Fruit fly (Drosophila melanogaster) whole organism, embryonic: ENCODE measurements around the gene ImpE3.

Experiments
- Atf-2 ChIP-seq: fragments of 200-800 bp; sonication (Bioruptor generic); optimal IDR thresholded peaks from 2 replicates; lab custom pipeline; 2016; ENCODE audit warnings: missing biosample characterization, missing genetic modification characterization
- B-H1 ChIP-seq: fragments of 200-800 bp; sonication (Bioruptor generic); IDR thresholded peaks from 3 replicates; pipeline ENCODE4 v1.3.6; 2022; ENCODE audit warnings: missing biosample characterization, missing genetic modification characterization
- CG1024 ChIP-seq: fragments of 200-800 bp; sonication (Bioruptor generic); IDR thresholded peaks from 2 replicates; pipeline ENCODE4 v1.3.6; 2022; ENCODE audit warnings: missing biosample characterization, missing genetic modification characterization
- CG10366 ChIP-seq: fragments of 200-800 bp; sonication (Bioruptor generic); IDR thresholded peaks from 2 replicates; pipeline ENCODE4 v1.3.6; 2022; ENCODE audit warnings: missing biosample characterization, missing genetic modification characterization
- CG15011 ChIP-seq: fragments of 200-800 bp; sonication (Bioruptor generic); optimal IDR thresholded peaks from 3 replicates; lab custom pipeline; 2018; ENCODE audit warnings: missing biosample characterization, mild to moderate bottlenecking, missing genetic modification characterization
- CG1832 ChIP-seq: fragments of 200-800 bp; sonication (Bioruptor generic); optimal IDR thresholded peaks from 2 replicates; lab custom pipeline; 2017; ENCODE audit warnings: missing biosample characterization, mild to moderate bottlenecking, missing genetic modification characterization, inconsistent platforms
- CG2202 ChIP-seq: fragments of 200-800 bp; sonication (Bioruptor generic); optimal IDR thresholded peaks from 2 replicates; lab custom pipeline; 2018; ENCODE audit warnings: missing biosample characterization, mild to moderate bottlenecking, missing genetic modification characterization
- CG2712 ChIP-seq: fragments of 200-800 bp; optimal IDR thresholded peaks from 3 replicates; lab custom pipeline; 2019; ENCODE audit warnings: missing biosample characterization, mild to moderate bottlenecking, missing genetic modification characterization, moderate library complexity
- CG33213 ChIP-seq: fragments of 200-800 bp; sonication (Bioruptor generic); optimal IDR thresholded peaks from 3 replicates; lab custom pipeline; 2016; ENCODE audit warnings: missing biosample characterization, missing genetic modification characterization
- CG3407 ChIP-seq: fragments of 200-800 bp; sonication (Bioruptor generic); optimal IDR thresholded peaks from 2 replicates; lab custom pipeline; 2018; ENCODE audit warnings: missing biosample characterization, mild to moderate bottlenecking, missing genetic modification characterization
- CG34376 ChIP-seq: fragments of 200-800 bp; sonication (Bioruptor generic); optimal IDR thresholded peaks from 2 replicates; lab custom pipeline; 2018; ENCODE audit warnings: missing biosample characterization, mild to moderate bottlenecking, missing genetic modification characterization
- CG42726 ChIP-seq: fragments of 200-800 bp; sonication (Bioruptor generic); IDR thresholded peaks from 2 replicates; pipeline ENCODE4 v1.3.6; 2022; ENCODE audit warnings: missing biosample characterization, missing genetic modification characterization; ENCODE audit not compliant: partially characterized antibody
- CG4282 ChIP-seq: fragments of 200-800 bp; sonication (Bioruptor generic); optimal IDR thresholded peaks from 2 replicates; lab custom pipeline; 2016; ENCODE audit warnings: missing biosample characterization, missing genetic modification characterization
- CG5953 ChIP-seq: fragments of 200-800 bp; sonication (Bioruptor generic); IDR thresholded peaks from 2 replicates; pipeline ENCODE4 v1.3.6; 2022; ENCODE audit warnings: missing biosample characterization, missing genetic modification characterization
- CG7928 ChIP-seq: fragments of 200-800 bp; sonication (Bioruptor generic); optimal IDR thresholded peaks from 2 replicates; lab custom pipeline; 2017; ENCODE audit warnings: missing biosample characterization, mild to moderate bottlenecking, missing genetic modification characterization
- CG9797 ChIP-seq: fragments of 200-800 bp; sonication (Bioruptor generic); optimal IDR thresholded peaks from 3 replicates; lab custom pipeline; 2018; ENCODE audit warnings: missing biosample characterization, mild to moderate bottlenecking, missing genetic modification characterization
- CG9817 ChIP-seq: fragments of 200-800 bp; sonication (Bioruptor generic); optimal IDR thresholded peaks from 2 replicates; lab custom pipeline; 2018; ENCODE audit warnings: missing biosample characterization, mild to moderate bottlenecking, missing genetic modification characterization, moderate library complexity
- Dad ChIP-seq: fragments of 200-800 bp; sonication (Bioruptor generic); optimal IDR thresholded peaks from 3 replicates; lab custom pipeline; 2016; ENCODE audit warnings: missing biosample characterization, missing genetic modification characterization
- Dfd ChIP-seq, 2 experiments: fragments of >200 bp; optimal IDR thresholded peaks; 2 replicates each; lab custom pipeline; 2017; ENCODE audit warnings: missing biosample characterization in 2 of 2, missing genetic modification characterization in 2 of 2
- Doc2 ChIP-seq: fragments of 200-800 bp; sonication (Bioruptor generic); IDR thresholded peaks from 2 replicates; pipeline ENCODE4 v1.3.6; 2022; ENCODE audit warnings: missing biosample characterization, missing genetic modification characterization
- Ets65A ChIP-seq: fragments of 200-800 bp; sonication (Bioruptor generic); peaks from one replicate; lab custom pipeline; 2016; ENCODE audit warnings: missing biosample characterization, missing genetic modification characterization
- Fer2 ChIP-seq: fragments of 200-800 bp; sonication (Bioruptor generic); optimal IDR thresholded peaks from 2 replicates; lab custom pipeline; 2018; ENCODE audit warnings: missing biosample characterization, mild to moderate bottlenecking, missing genetic modification characterization, moderate library complexity
- Gug ChIP-seq: fragments of 200-800 bp; sonication (Bioruptor generic); IDR thresholded peaks from 4 replicates; pipeline ENCODE4 v1.3.6; 2022; ENCODE audit warnings: missing biosample characterization, missing genetic modification characterization
- Max ChIP-seq: fragments of 200-800 bp; sonication (Bioruptor generic); optimal IDR thresholded peaks from 2 replicates; lab custom pipeline; 2016; ENCODE audit warnings: missing biosample characterization, mild to moderate bottlenecking, missing genetic modification characterization
- Neu2 ChIP-seq: fragments of 200-800 bp; sonication (Bioruptor generic); optimal IDR thresholded peaks from 3 replicates; lab custom pipeline; 2016; ENCODE audit warnings: missing biosample characterization, missing genetic modification characterization, borderline replicate concordance
- Nf-YB ChIP-seq: fragments of 200-800 bp; sonication (Bioruptor generic); optimal IDR thresholded peaks from 3 replicates; lab custom pipeline; 2019; ENCODE audit warnings: missing biosample characterization, mild to moderate bottlenecking, missing genetic modification characterization, moderate library complexity
- Stat92E ChIP-seq, 3 experiments: fragments of >200 bp in 2 of 3; fragments of 200-800 bp in 1 of 3; sonication (Bioruptor generic) in 1 of 3; optimal IDR thresholded peaks; 2 replicates each; lab custom pipeline; 2017 to 2019; ENCODE audit warnings: missing biosample characterization in 3 of 3, missing genetic modification characterization in 3 of 3, mild to moderate bottlenecking in 1 of 3, moderate library complexity in 1 of 3
- aop ChIP-seq: fragments of 200-800 bp; sonication (Bioruptor generic); IDR thresholded peaks from 2 replicates; pipeline ENCODE4 v1.3.6; 2022; ENCODE audit warnings: missing biosample characterization, missing genetic modification characterization
- br ChIP-seq: fragments of >200 bp; optimal IDR thresholded peaks from 2 replicates; lab custom pipeline; 2017
- chinmo ChIP-seq: fragments of 200-800 bp; sonication (Bioruptor generic); IDR thresholded peaks from 4 replicates; pipeline ENCODE4 v1.3.6; 2022; ENCODE audit warnings: missing biosample characterization, missing genetic modification characterization; ENCODE audit not compliant: partially characterized antibody
- ci ChIP-seq: fragments of 200-800 bp; sonication (Bioruptor generic); IDR thresholded peaks from 3 replicates; pipeline ENCODE4 v1.3.6; 2022; ENCODE audit warnings: missing biosample characterization, missing genetic modification characterization
- dm ChIP-seq: fragments of 200-800 bp; sonication (Bioruptor generic); optimal IDR thresholded peaks from 3 replicates; lab custom pipeline; 2016; ENCODE audit warnings: missing biosample characterization, missing genetic modification characterization
- dysf ChIP-seq: fragments of 200-800 bp; sonication (Bioruptor generic); IDR thresholded peaks from 3 replicates; pipeline ENCODE4 v1.3.6; 2022; ENCODE audit warnings: missing biosample characterization, missing genetic modification characterization
- eyg ChIP-seq: fragments of 200-800 bp; sonication (Bioruptor generic); optimal IDR thresholded peaks from 3 replicates; lab custom pipeline; 2016; ENCODE audit warnings: missing biosample characterization, missing genetic modification characterization
- gcm ChIP-seq: fragments of 200-800 bp; sonication (Bioruptor generic); optimal IDR thresholded peaks from 2 replicates; lab custom pipeline; 2019; ENCODE audit warnings: missing biosample characterization, mild to moderate bottlenecking, missing genetic modification characterization, moderate library complexity
- hb ChIP-seq: fragments of 200-800 bp; sonication (Bioruptor generic); IDR thresholded peaks from 3 replicates; pipeline ENCODE4 v1.3.6; 2022; ENCODE audit warnings: missing biosample characterization, missing genetic modification characterization; ENCODE audit not compliant: partially characterized antibody
- kah ChIP-seq: fragments of 200-800 bp; sonication (Bioruptor generic); optimal IDR thresholded peaks from 2 replicates; lab custom pipeline; 2018; ENCODE audit warnings: missing biosample characterization, mild to moderate bottlenecking, missing genetic modification characterization
- klu ChIP-seq: fragments of 200-800 bp; sonication (Bioruptor generic); IDR thresholded peaks from 2 replicates; pipeline ENCODE4 v1.3.6; 2022; ENCODE audit warnings: missing biosample characterization, missing genetic modification characterization
- mam ChIP-seq: fragments of 200-800 bp; sonication (Bioruptor generic); optimal IDR thresholded peaks from 3 replicates; lab custom pipeline; 2016; ENCODE audit warnings: missing biosample characterization, missing genetic modification characterization
- nerfin-2 ChIP-seq: fragments of 200-800 bp; sonication (Bioruptor generic); IDR thresholded peaks from 2 replicates; pipeline ENCODE4 v1.3.6; 2022; ENCODE audit warnings: missing biosample characterization, missing genetic modification characterization; ENCODE audit not compliant: partially characterized antibody
- org-1 ChIP-seq: fragments of 200-800 bp; sonication (Bioruptor generic); optimal IDR thresholded peaks from 2 replicates; lab custom pipeline; 2017; ENCODE audit warnings: missing biosample characterization, missing genetic modification characterization
- otp ChIP-seq: fragments of 200-800 bp; sonication (Bioruptor generic); IDR thresholded peaks from 3 replicates; pipeline ENCODE4, ENCODE4 v1.3.6; 2022; ENCODE audit warnings: missing biosample characterization, missing genetic modification characterization
- pnt ChIP-seq: fragments of 200-800 bp; sonication (Bioruptor generic); optimal IDR thresholded peaks from 3 replicates; lab custom pipeline; 2016; ENCODE audit warnings: missing biosample characterization, missing genetic modification characterization
- prd ChIP-seq, 3 experiments: fragments of >200 bp in 2 of 3; fragments of 200-800 bp in 1 of 3; sonication (Bioruptor generic) in 1 of 3; optimal IDR thresholded peaks in 2 of 3; IDR thresholded peaks in 1 of 3; 2 replicates in 2 of 3; 3 replicates in 1 of 3; pipeline versions ENCODE4 v1.3.6 to Lab custom; 2017 to 2022; ENCODE audit warnings: missing biosample characterization in 1 of 3, missing genetic modification characterization in 1 of 3
- rib ChIP-seq: fragments of 200-800 bp; sonication (Bioruptor generic); IDR thresholded peaks from 2 replicates; pipeline ENCODE4 v1.3.6; 2022; ENCODE audit warnings: missing biosample characterization, missing genetic modification characterization
- slbo ChIP-seq: fragments of 200-800 bp; sonication (Bioruptor generic); IDR thresholded peaks from 2 replicates; pipeline ENCODE4 v1.3.6; 2022; ENCODE audit warnings: missing biosample characterization, missing genetic modification characterization
- tio ChIP-seq: fragments of 200-800 bp; sonication (Bioruptor generic); optimal IDR thresholded peaks from 2 replicates; lab custom pipeline; 2017; ENCODE audit warnings: missing biosample characterization, missing genetic modification characterization, inconsistent platforms
- wor ChIP-seq: fragments of 200-800 bp; sonication (Bioruptor generic); IDR thresholded peaks from 2 replicates; pipeline ENCODE4 v1.3.6; 2022; ENCODE audit warnings: missing biosample characterization, missing genetic modification characterization

ImpE3 gene

dm6 chr3R:8013121-8014009 is 16.0 kb downstream of the ImpE3 start, which contains the start of the genes CG10435 and Pbp95 (continued):
- no peak for TF ChIP-seq CG15011 (GFP tag; lab: Kevin White, UChicago)
- TF ChIP-seq CG2202 (tag; lab: Kevin White, UChicago): no peak
- TF ChIP-seq Dfd (GFP tag; optimal IDR thresholded peaks at IDR 0.05; lab: Kevin White, UChicago): no peak
- TF ChIP-seq ci: peak; percentile 68
- no peak for TF ChIP-seq Doc2 (GFP tag; lab: Robert Waterston, UW)
- TF ChIP-seq Neu2 (GFP tag; lab: Kevin White, UChicago): no peak
- no peak for TF ChIP-seq tio (GFP tag; lab: Kevin White, UChicago)
- TF ChIP-seq eyg (GFP tag; lab: Kevin White, UChicago): no peak
- no peak for TF ChIP-seq org-1 (GFP tag; lab: Kevin White, UChicago)
- no peak; the same call in 2 of the 3 replicates for TF ChIP-seq dysf (GFP tag; lab: Robert Waterston, UW)
- TF ChIP-seq gcm (GFP tag; lab: Kevin White, UChicago): no peak
- TF ChIP-seq Atf-2 (GFP tag; lab: Kevin White, UChicago): peak; percentile 45
- no peak for TF ChIP-seq Nf-YB (GFP tag; lab: Kevin White, UChicago)
- no peak for TF ChIP-seq klu
- peak; percentile 59 for TF ChIP-seq Max
- TF ChIP-seq Gug: peak; percentile 70; the same call in 2 of the 4 replicates
- TF ChIP-seq CG9817: peak; percentile 42
- 0 out of 2 replicates have a peak, but pooled peaks have one; percentile 32 for TF ChIP-seq nerfin-2
- TF ChIP-seq B-H1 (GFP tag; lab: Robert Waterston, UW): peak; percentile 37; the same call in 2 of the 3 replicates
- TF ChIP-seq CG5953: 0 out of 2 replicates have a peak, but pooled peaks have one; percentile 33
- TF ChIP-seq Dad (GFP tag; lab: Kevin White, UChicago): peak; percentile 46
- peak; percentile 58 for TF ChIP-seq CG2712 (tag; lab: Kevin White, UChicago)
- TF ChIP-seq mam (GFP tag; lab: Kevin White, UChicago): peak; percentile 82
- no peak for TF ChIP-seq Fer2
- no peak for TF ChIP-seq Stat92E (GFP tag; optimal IDR thresholded peaks at IDR 0.05; lab: Kevin White, UChicago)
- TF ChIP-seq CG34376: no peak
- TF ChIP-seq CG1832 (GFP tag; lab: Kevin White, UChicago): no peak
- no peak for TF ChIP-seq aop
- no peak for TF ChIP-seq CG3407 (GFP tag; lab: Kevin White, UChicago)
- peak; percentile 70 for TF ChIP-seq Ets65A (GFP tag; lab: Kevin White, UChicago)
- TF ChIP-seq CG10366 (GFP tag; lab: Robert Waterston, UW): peak; percentile 30
- no peak for TF ChIP-seq wor (GFP tag; lab: Robert Waterston, UW)
- TF ChIP-seq dm (GFP tag; lab: Kevin White, UChicago): peak; percentile 28
- TF ChIP-seq prd (optimal IDR thresholded peaks at IDR 0.05; lab: Kevin White, UChicago): no peak
- peak; percentile 39; the same call in 1 of the 3 replicates for TF ChIP-seq prd (GFP tag; IDR thresholded peaks at IDR 0.05; lab: Robert Waterston, UW)
- peak; percentile 1 for TF ChIP-seq pnt (GFP tag; lab: Kevin White, UChicago)
- 0 out of 4 replicates have a peak, but pooled peaks have one; percentile 48 for TF ChIP-seq chinmo (GFP tag; lab: Robert Waterston, UW)
- TF ChIP-seq CG4282 (GFP tag; lab: Kevin White, UChicago): no peak
- TF ChIP-seq slbo (GFP tag; lab: Robert Waterston, UW): peak; percentile 78
- TF ChIP-seq CG7928 (GFP tag; lab: Kevin White, UChicago): no peak
- no peak for TF ChIP-seq CG42726 (GFP tag; lab: Robert Waterston, UW)
- TF ChIP-seq rib (GFP tag; lab: Robert Waterston, UW): peak; percentile 76
- TF ChIP-seq CG9797 (GFP tag; lab: Kevin White, UChicago): no peak
- no peak for TF ChIP-seq kah (GFP tag; lab: Kevin White, UChicago)
- peak; percentile 50; the same call in 1 of the 3 replicates for TF ChIP-seq otp (GFP tag; lab: Robert Waterston, UW)
- 0 out of 2 replicates have a peak, but pooled peaks have one; percentile 39 for TF ChIP-seq CG1024
- peak; percentile 31 for TF ChIP-seq CG33213
- TF ChIP-seq hb (GFP tag; lab: Robert Waterston, UW): peak; percentile 62; the same call in 1 of the 3 replicates
- TF ChIP-seq br (lab: Kevin White, UChicago): no peak
